Worm (Caenorhabditis elegans): Measurements from ENCODE around the gene sri-63.

Gene sri-63

ce11 chrII:3332039-3332438 is 44.9 kb downstream of the sri-63 start, which contains the start of gene irld-27:
Gene irld-27, plus strand, starts transcription at chrII:3332339.
- TF ChIP-seq F37D6.2 (tag; optimal IDR thresholded peaks at IDR 0.05), result no peak
- no peak for TF ChIP-seq mep-1 (tag; optimal IDR thresholded peaks at IDR 0.05)
- TF ChIP-seq lin-38 (GFP tag; IDR thresholded peaks at IDR 0.05), result no peak
- no peak for TF ChIP-seq aly-2 (tag; optimal IDR thresholded peaks at IDR 0.05)
- TF ChIP-seq mes-2 (tag; optimal IDR thresholded peaks at IDR 0.05; ENCODE audit: poor library complexity, severe bottlenecking), result no peak
- no peak for TF ChIP-seq Y75B8A.6 (GFP tag; IDR thresholded peaks at IDR 0.05)
- TF ChIP-seq ZK337.2 (GFP tag; IDR thresholded peaks at IDR 0.05), result no peak
- TF ChIP-seq F10B5.3 (tag; optimal IDR thresholded peaks at IDR 0.05), result no peak
- TF ChIP-seq T20F7.1 (GFP tag; optimal IDR thresholded peaks at IDR 0.05), result no peak
- no peak for TF ChIP-seq unc-62 (GFP tag; optimal IDR thresholded peaks at IDR 0.05 in 1 of 2)
- TF ChIP-seq unc-62 (tag; optimal IDR thresholded peaks at IDR 0.05), result no peak
- no peak for TF ChIP-seq daf-16 (GFP tag; optimal IDR thresholded peaks at IDR 0.05)
- TF ChIP-seq daf-16 (tag; optimal IDR thresholded peaks at IDR 0.05), result no peak
- TF ChIP-seq zag-1 (tag; optimal IDR thresholded peaks at IDR 0.05), result no peak

DNA sequence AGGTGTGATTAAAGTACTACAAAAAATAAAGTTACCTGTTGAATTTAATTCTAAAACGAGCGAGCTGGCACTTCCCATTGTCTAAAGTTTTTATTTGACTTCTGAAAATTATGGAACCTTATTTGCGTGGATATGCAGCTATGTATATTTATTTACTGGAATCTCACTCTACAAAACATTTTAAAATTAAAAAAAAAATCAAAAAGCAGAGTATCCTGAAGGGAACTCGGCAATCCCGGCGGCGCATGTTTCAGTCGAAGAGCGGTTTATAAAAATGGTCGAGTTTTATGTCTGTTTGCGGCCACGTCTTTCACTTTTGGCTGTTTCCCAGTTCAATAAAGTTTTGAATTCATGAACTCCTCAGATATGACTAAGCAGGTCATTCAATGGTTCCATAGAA is 49.9 kb downstream of the sri-63 start, which contains the start of gene F14D2.19:
Gene F14D2.19 (minus strand): TSS at position 101 of the 400 bp plus-strand sequence.
- TF ChIP-seq jun-1 (tag; optimal IDR thresholded peaks at IDR 0.05) (no peak), spr-1 (tag; optimal IDR thresholded peaks at IDR 0.05) (no peak), php-3 (GFP tag; IDR thresholded peaks at IDR 0.05) (no peak), saeg-2 (GFP tag; IDR thresholded peaks at IDR 0.05) (no peak), madf-5 (GFP tag; IDR thresholded peaks at IDR 0.05) (no peak), zip-2 (tag; optimal IDR thresholded peaks at IDR 0.05) (no peak), F37D6.2 (tag; optimal IDR thresholded peaks at IDR 0.05) (no peak), nhr-102 (tag; optimal IDR thresholded peaks at IDR 0.05) (no peak), fkh-10 (GFP tag; optimal IDR thresholded peaks at IDR 0.05) (no peak), nhr-25 (tag; optimal IDR thresholded peaks at IDR 0.05; ENCODE audit: borderline replicate concordance, insufficient read depth) (no peak), zag-1 (tag; optimal IDR thresholded peaks at IDR 0.05) (no peak)

DNA sequence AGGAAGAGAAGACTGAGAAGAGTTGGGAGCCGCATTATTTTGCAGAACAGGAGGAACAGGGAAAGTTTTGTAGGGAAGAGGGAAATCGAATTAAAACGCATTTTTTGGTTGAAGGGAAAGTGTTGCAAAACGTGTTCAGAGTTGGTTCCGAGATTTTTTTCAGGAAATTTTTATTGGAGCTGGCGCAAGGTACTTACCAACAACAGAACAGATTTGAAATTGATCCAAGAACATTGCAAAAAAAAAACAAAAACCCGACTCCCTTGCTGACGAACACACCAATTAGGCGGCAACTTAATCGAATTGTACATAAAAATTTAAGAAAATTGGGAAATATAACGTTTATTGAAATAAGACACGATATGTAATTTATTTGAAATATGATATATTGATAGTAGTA is 51.4 kb downstream of the sri-63 start, which contains the start of gene F14D2.7:
Gene F14D2.7 (minus strand): TSS at position 101 of the 400 bp plus-strand sequence.
- no peak for TF ChIP-seq R02D3.7 (tag; optimal IDR thresholded peaks at IDR 0.05)
- peak; percentile 79 for TF ChIP-seq aha-1 (tag)
- TF ChIP-seq gei-8 (GFP tag; optimal IDR thresholded peaks at IDR 0.05), result no peak
- no peak for TF ChIP-seq nhr-28 (tag; optimal IDR thresholded peaks at IDR 0.05)
- no peak for TF ChIP-seq dmd-6 (GFP tag; IDR thresholded peaks at IDR 0.05)
- TF ChIP-seq unc-62 (GFP tag; optimal IDR thresholded peaks at IDR 0.05 in 1 of 2), result peak in 1 of 2 experiments; percentile 31
- no peak for TF ChIP-seq unc-62 (tag; optimal IDR thresholded peaks at IDR 0.05)

Measured in whole organism, L4 larva.